Worm (Caenorhabditis elegans) whole organism, early embryonic: ENCODE data around the gene F55F10.1.

Experiments used
- B0310.2 ChIP-seq: sonication (generic microtip); optimal IDR thresholded peaks from 2 replicates; lab custom pipeline; 2016; ENCODE audit warnings: mild to moderate bottlenecking, missing genetic modification characterization, missing compliant biosample characterization
- F13C5.2 ChIP-seq: sonication (generic microtip); optimal IDR thresholded peaks from 2 replicates; lab custom pipeline; 2017; ENCODE audit warnings: mild to moderate bottlenecking, missing genetic modification characterization, inconsistent platforms, missing compliant biosample characterization
- aly-1 ChIP-seq: sonication (generic microtip); optimal IDR thresholded peaks from 2 replicates; lab custom pipeline; 2016; ENCODE audit warnings: missing genetic modification characterization, missing compliant biosample characterization
- ama-1 ChIP-seq: fragments of 150-350 bp; optimal IDR thresholded peaks from 2 replicates; lab custom pipeline; 2014
- ceh-36 ChIP-seq: sonication (generic microtip); optimal IDR thresholded peaks from 2 replicates; lab custom pipeline; 2016; ENCODE audit warnings: missing genetic modification characterization, inconsistent platforms, missing compliant biosample characterization
- flt-1 ChIP-seq: fragments of 200-800 bp; sonication (Bioruptor generic); IDR thresholded peaks from 2 replicates; pipeline ENCODE4 v1.3.6; 2022; ENCODE audit warnings: missing genetic modification characterization, missing compliant biosample characterization
- hmbx-1 ChIP-seq: sonication (generic microtip); optimal IDR thresholded peaks from 2 replicates; lab custom pipeline; 2016; ENCODE audit warnings: mild to moderate bottlenecking, missing genetic modification characterization, missing compliant biosample characterization
- hmg-4 ChIP-seq: fragments of 200-800 bp; sonication (Bioruptor generic); optimal IDR thresholded peaks from 2 replicates; lab custom pipeline; 2018; ENCODE audit warnings: mild to moderate bottlenecking, missing genetic modification characterization, missing compliant biosample characterization
- hnd-1 ChIP-seq: sonication (generic microtip); optimal IDR thresholded peaks from 2 replicates; lab custom pipeline; 2016; ENCODE audit warnings: missing genetic modification characterization, missing compliant biosample characterization
- pes-1 ChIP-seq: fragments of 200-800 bp; sonication (Bioruptor generic); IDR thresholded peaks from 2 replicates; pipeline ENCODE4 v1.3.6; 2022; ENCODE audit warnings: missing genetic modification reagents, missing genetic modification characterization, missing compliant biosample characterization
- scrt-1 ChIP-seq: fragments of 200-800 bp; sonication (Bioruptor generic); IDR thresholded peaks from 2 replicates; pipeline ENCODE4 v1.3.6; 2022; ENCODE audit warnings: missing genetic modification characterization, missing compliant biosample characterization
- tbx-11 ChIP-seq: fragments of 200-800 bp; sonication (Bioruptor generic); IDR thresholded peaks from 2 replicates; pipeline ENCODE4 v1.3.6; 2022; ENCODE audit warnings: missing genetic modification characterization, missing compliant biosample characterization
- tbx-37 ChIP-seq: fragments of 200-800 bp; sonication (Bioruptor generic); conservative IDR thresholded peaks from 2 replicates; pipeline ENCODE4 v1.3.6; 2022; ENCODE audit warnings: missing genetic modification reagents, missing genetic modification characterization, missing compliant biosample characterization
- tra-4 ChIP-seq: sonication (generic microtip); optimal IDR thresholded peaks from 2 replicates; lab custom pipeline; 2017; ENCODE audit warnings: missing genetic modification characterization, missing compliant biosample characterization

ce11 chrIV:4423026-4423425, 62.4 kb downstream of the F55F10.1 start:
- TF ChIP-seq ama-1 (no peak), flt-1 (GFP tag; lab: Robert Waterston, UW) (no peak), scrt-1 (GFP tag; lab: Robert Waterston, UW) (no peak), tra-4 (tag; lab: Kevin White, UChicago) (no peak), hmbx-1 (tag; lab: Kevin White, UChicago) (no peak), hnd-1 (tag; lab: Kevin White, UChicago) (no peak), F13C5.2 (tag; lab: Kevin White, UChicago) (no peak), hmg-4 (GFP tag; lab: Kevin White, UChicago) (no peak), tbx-11 (no peak), ceh-36 (no peak), pes-1 (GFP tag; lab: Robert Waterston, UW) (no peak), B0310.2 (tag; lab: Kevin White, UChicago) (no peak), tbx-37 (GFP tag; lab: Robert Waterston, UW) (no peak), aly-1 (tag; lab: Kevin White, UChicago) (no peak)
